Worm (Caenorhabditis elegans) whole organism, young adult: ENCODE data around the gene hyl-1.

ENCODE experiments used
- C06A6.2 ChIP-seq: fragments of 200-800 bp; sonication (Bioruptor generic); conservative IDR thresholded peaks from 2 replicates; pipeline ENCODE4 v1.3.6; 2022; ENCODE audit warnings: missing genetic modification characterization, missing compliant biosample characterization
- C17E4.6 ChIP-seq: fragments of 200-800 bp; sonication (Bioruptor generic); IDR thresholded peaks from 2 replicates; pipeline ENCODE4 v1.3.6; 2022; ENCODE audit warnings: missing genetic modification reagents, missing genetic modification characterization, missing compliant biosample characterization
- F22D6.2 ChIP-seq: sonication (generic microtip); optimal IDR thresholded peaks from 2 replicates; lab custom pipeline; 2016; ENCODE audit warnings: mild to moderate bottlenecking, missing genetic modification characterization, missing compliant biosample characterization
- F49E8.2 ChIP-seq: sonication (generic microtip); optimal IDR thresholded peaks from 3 replicates; lab custom pipeline; 2017; ENCODE audit warnings: missing genetic modification characterization, mild to moderate bottlenecking, missing compliant biosample characterization, antibody characterized with exemption, moderate library complexity; ENCODE audit not compliant: insufficient read depth
- F52B5.7 ChIP-seq: sonication (generic microtip); optimal IDR thresholded peaks from 2 replicates; lab custom pipeline; 2016; ENCODE audit warnings: mild to moderate bottlenecking, missing genetic modification characterization, missing compliant biosample characterization
- F57C9.4 ChIP-seq: sonication (generic microtip); optimal IDR thresholded peaks from 2 replicates; lab custom pipeline; 2017; ENCODE audit warnings: mild to moderate bottlenecking, missing genetic modification characterization, missing compliant biosample characterization
- K11D2.4 ChIP-seq: fragments of 200-800 bp; sonication (Bioruptor generic); IDR thresholded peaks from 2 replicates; pipeline ENCODE4 v1.3.6; 2022; ENCODE audit warnings: missing genetic modification reagents, missing genetic modification characterization, missing compliant biosample characterization
- K12H6.12 ChIP-seq: fragments of 200-800 bp; sonication (Bioruptor generic); optimal IDR thresholded peaks from 2 replicates; lab custom pipeline; 2018; ENCODE audit warnings: mild to moderate bottlenecking, missing genetic modification characterization, missing compliant biosample characterization
- ZK185.1 ChIP-seq: sonication (generic microtip); optimal IDR thresholded peaks from 2 replicates; lab custom pipeline; 2016; ENCODE audit warnings: mild to moderate bottlenecking, missing genetic modification characterization, missing compliant biosample characterization; ENCODE audit not compliant: poor library complexity, severe bottlenecking
- ama-1 ChIP-seq, 3 experiments: fragments of 150-350 bp in 1 of 3; sonication (generic microtip) in 2 of 3; optimal IDR thresholded peaks; 2 replicates each; lab custom pipeline; 2014 to 2018; ENCODE audit warnings: missing biosample characterization in 2 of 3, missing genetic modification characterization in 2 of 3, missing genetic modification reagents in 2 of 3
- atf-7 ChIP-seq: sonication (generic microtip); optimal IDR thresholded peaks from 2 replicates; lab custom pipeline; 2017; ENCODE audit warnings: mild to moderate bottlenecking, missing genetic modification characterization, missing compliant biosample characterization
- attf-6 ChIP-seq: fragments of 200-800 bp; sonication (Bioruptor generic); IDR thresholded peaks from 2 replicates; pipeline ENCODE4 v1.3.6; 2022; ENCODE audit warnings: missing genetic modification reagents, missing genetic modification characterization, missing compliant biosample characterization
- bed-2 ChIP-seq: fragments of 200-800 bp; sonication (Bioruptor generic); IDR thresholded peaks from 2 replicates; pipeline ENCODE4 v1.3.6; 2022; ENCODE audit warnings: missing genetic modification reagents, missing genetic modification characterization, missing compliant biosample characterization
- cebp-1 ChIP-seq, 2 experiments: fragments of 200-800 bp in 1 of 2; sonication (Bioruptor generic) in 1 of 2; sonication (generic microtip) in 1 of 2; IDR thresholded peaks in 1 of 2; optimal IDR thresholded peaks in 1 of 2; 2 replicates each; pipeline versions ENCODE4 v1.3.6 to Lab custom; 2017 to 2022; ENCODE audit warnings: missing compliant biosample characterization in 2 of 2, missing genetic modification characterization in 2 of 2, mild to moderate bottlenecking in 1 of 2, missing genetic modification reagents in 1 of 2, moderate library complexity in 1 of 2
- ceh-27 ChIP-seq: fragments of 200-800 bp; sonication (Bioruptor generic); optimal IDR thresholded peaks from 2 replicates; lab custom pipeline; 2018; ENCODE audit warnings: mild to moderate bottlenecking, missing genetic modification characterization, moderate library complexity, missing compliant biosample characterization
- ceh-91 ChIP-seq: fragments of 200-800 bp; sonication (Bioruptor generic); IDR thresholded peaks from 2 replicates; pipeline ENCODE4 v1.3.6; 2022; ENCODE audit warnings: missing genetic modification reagents, missing genetic modification characterization, missing compliant biosample characterization
- chd-7 ChIP-seq: sonication (generic microtip); optimal IDR thresholded peaks from 2 replicates; lab custom pipeline; 2016; ENCODE audit warnings: mild to moderate bottlenecking, missing genetic modification characterization, moderate library complexity, missing compliant biosample characterization
- dox-1 ChIP-seq: fragments of 200-800 bp; sonication (Bioruptor generic); IDR thresholded peaks from 2 replicates; pipeline ENCODE4 v1.3.6; 2022; ENCODE audit warnings: missing genetic modification reagents, missing genetic modification characterization, missing compliant biosample characterization
- dpff-1 ChIP-seq: sonication (generic microtip); optimal IDR thresholded peaks from 2 replicates; lab custom pipeline; 2017; ENCODE audit warnings: mild to moderate bottlenecking, missing genetic modification characterization, missing compliant biosample characterization
- egl-44 ChIP-seq: fragments of 200-800 bp; sonication (Bioruptor generic); IDR thresholded peaks from 2 replicates; pipeline ENCODE4 v1.3.6; 2022; ENCODE audit warnings: missing genetic modification reagents, missing genetic modification characterization, missing compliant biosample characterization
- hmg-1.2 ChIP-seq: fragments of 200-800 bp; sonication (Bioruptor generic); IDR thresholded peaks from 2 replicates; pipeline ENCODE4 v1.3.6; 2022; ENCODE audit warnings: missing genetic modification reagents, missing genetic modification characterization, missing compliant biosample characterization
- hmg-20 ChIP-seq: fragments of 200-800 bp; sonication (Bioruptor generic); IDR thresholded peaks from 2 replicates; pipeline ENCODE4 v1.3.6; 2022; ENCODE audit warnings: missing genetic modification reagents, missing genetic modification characterization, missing compliant biosample characterization
- lag-1 ChIP-seq: fragments of 200-800 bp; sonication (Bioruptor generic); IDR thresholded peaks from 2 replicates; pipeline ENCODE4 v1.3.6; 2022; ENCODE audit warnings: missing genetic modification reagents, missing genetic modification characterization, missing compliant biosample characterization
- let-607 ChIP-seq, 2 experiments: fragments of 200-800 bp in 1 of 2; sonication (Bioruptor generic) in 1 of 2; sonication (generic microtip) in 1 of 2; optimal IDR thresholded peaks; 2 replicates each; lab custom pipeline; 2016 to 2018; ENCODE audit warnings: mild to moderate bottlenecking in 2 of 2, missing compliant biosample characterization in 2 of 2, missing genetic modification characterization in 2 of 2, moderate library complexity in 2 of 2, missing genotype in 1 of 2
- lin-26 ChIP-seq: fragments of 200-800 bp; sonication (Bioruptor generic); IDR thresholded peaks from 2 replicates; pipeline ENCODE4 v1.3.6; 2022; ENCODE audit warnings: missing genetic modification reagents, missing genetic modification characterization, missing compliant biosample characterization
- lin-40 ChIP-seq: sonication (generic microtip); optimal IDR thresholded peaks from 2 replicates; lab custom pipeline; 2016; ENCODE audit warnings: missing genetic modification characterization, mild to moderate bottlenecking, missing compliant biosample characterization, missing genotype, missing genetic modification reagents
- lin-54 ChIP-seq: fragments of 200-800 bp; sonication (Bioruptor generic); optimal IDR thresholded peaks from 2 replicates; lab custom pipeline; 2018; ENCODE audit warnings: mild to moderate bottlenecking, missing genetic modification characterization, missing compliant biosample characterization
- madf-8 ChIP-seq: fragments of 200-800 bp; sonication (Bioruptor generic); conservative IDR thresholded peaks from 2 replicates; pipeline ENCODE4 v1.3.6; 2022; ENCODE audit warnings: missing genetic modification reagents, missing genetic modification characterization, missing compliant biosample characterization
- mxl-1 ChIP-seq: sonication (generic microtip); optimal IDR thresholded peaks from 2 replicates; lab custom pipeline; 2016; ENCODE audit warnings: missing genetic modification characterization, missing compliant biosample characterization
- nfyb-1 ChIP-seq: fragments of 200-800 bp; sonication (Bioruptor generic); IDR thresholded peaks from 2 replicates; pipeline ENCODE4 v1.3.6; 2022; ENCODE audit warnings: missing genetic modification reagents, missing genetic modification characterization, missing compliant biosample characterization
- nhr-120 ChIP-seq: fragments of 200-800 bp; sonication (Bioruptor generic); IDR thresholded peaks from 2 replicates; pipeline ENCODE4 v1.3.6; 2022; ENCODE audit warnings: missing genetic modification characterization, missing compliant biosample characterization
- nhr-179 ChIP-seq: sonication (generic microtip); optimal IDR thresholded peaks from 2 replicates; lab custom pipeline; 2016; ENCODE audit warnings: mild to moderate bottlenecking, missing genetic modification characterization, missing compliant biosample characterization
- nhr-80 ChIP-seq: sonication (generic microtip); optimal IDR thresholded peaks from 2 replicates; lab custom pipeline; 2016; ENCODE audit warnings: missing genetic modification characterization, missing compliant biosample characterization
- rpc-1 ChIP-seq, 2 experiments: fragments of 150-350 bp in 1 of 2; sonication (generic microtip) in 1 of 2; optimal IDR thresholded peaks; 2 replicates each; lab custom pipeline; 2014 to 2018; ENCODE audit warnings: missing biosample characterization in 1 of 2, missing genetic modification characterization in 1 of 2, missing genetic modification reagents in 1 of 2, missing genotype in 1 of 2
- somi-1 ChIP-seq: fragments of 200-800 bp; sonication (Bioruptor generic); optimal IDR thresholded peaks from 2 replicates; lab custom pipeline; 2018; ENCODE audit warnings: mild to moderate bottlenecking, missing genetic modification characterization, missing compliant biosample characterization
- tbp1 ChIP-seq: fragments of 200-800 bp; sonication (Bioruptor generic); optimal IDR thresholded peaks from 2 replicates; lab custom pipeline; 2018; ENCODE audit warnings: mild to moderate bottlenecking, missing genetic modification characterization, missing compliant biosample characterization
- unc-62 ChIP-seq: fragments of 150-350 bp; optimal IDR thresholded peaks from 2 replicates; lab custom pipeline; 2014; ENCODE audit warnings: missing biosample characterization, missing genetic modification reagents, missing genetic modification characterization
- xnd-1 ChIP-seq: sonication (generic microtip); optimal IDR thresholded peaks from 2 replicates; lab custom pipeline; 2016; ENCODE audit warnings: missing genotype, missing genetic modification reagents, missing genetic modification characterization, missing compliant biosample characterization
- ztf-26 ChIP-seq: sonication (generic microtip); optimal IDR thresholded peaks from 2 replicates; lab custom pipeline; 2017; ENCODE audit warnings: missing genetic modification characterization, missing compliant biosample characterization

The hyl-1 gene

ce11 chrIV:8532024-8532423 lies 6.9 kb upstream of the hyl-1 start:
- TF ChIP-seq let-607 (tag; optimal IDR thresholded peaks at IDR 0.05; lab: Kevin White, UChicago) (peak in 1 of 2 experiments; percentile 7), C17E4.6 (no peak), dox-1 (GFP tag; lab: Robert Waterston, UW) (0 out of 2 replicates have a peak, but pooled peaks have one; percentile 24), ZK185.1 (tag; lab: Kevin White, UChicago) (no peak), C06A6.2 (GFP tag; lab: Robert Waterston, UW) (no peak), atf-7 (tag; lab: Kevin White, UChicago) (peak; percentile 40), nhr-80 (peak; percentile 78)
- TF ChIP-seq, all 124 proteins: peak for 4

DNA sequence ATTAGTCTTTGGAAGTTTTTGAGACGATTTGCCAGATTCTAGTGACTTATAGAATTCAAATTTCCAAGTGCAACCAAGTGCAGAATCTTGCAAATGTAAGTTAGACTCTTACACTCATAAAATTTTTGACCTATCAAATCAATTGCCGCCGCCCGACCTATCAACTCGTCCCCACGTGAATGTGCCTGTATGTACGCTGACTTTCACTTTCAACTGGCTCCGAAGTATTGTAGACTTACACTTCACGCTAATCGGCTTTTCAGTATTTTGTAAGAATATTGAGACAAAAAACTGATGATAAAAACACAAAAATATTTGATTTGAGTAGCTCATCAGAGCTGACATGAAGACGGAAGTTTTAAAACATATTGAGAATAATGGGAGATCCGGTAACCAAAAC lies 6.1 kb upstream of the hyl-1 start:
- TF ChIP-seq nhr-80, result peak; percentile 62
- TF ChIP-seq ceh-91 (GFP tag; lab: Robert Waterston, UW), result no peak
- TF ChIP-seq dpff-1 (tag; lab: Kevin White, UChicago), result no peak
- peak; percentile 13 for TF ChIP-seq tbp1
- no peak for TF ChIP-seq bed-2 (GFP tag; lab: Robert Waterston, UW)
- TF ChIP-seq nfyb-1 (GFP tag; lab: Robert Waterston, UW), result 0 out of 2 replicates have a peak, but pooled peaks have one; percentile 14

- TF ChIP-seq rpc-1 (optimal IDR thresholded peaks at IDR 0.05; lab: Kevin White, UChicago) (no peak), rpc-1 (tag; optimal IDR thresholded peaks at IDR 0.05; lab: Kevin White, UChicago) (no peak), attf-6 (GFP tag; lab: Robert Waterston, UW) (no peak), nhr-80 (peak; percentile 54), xnd-1 (tag; lab: Kevin White, UChicago) (no peak)
Measured at ce11 chrIV:8534189-8534588, 4.7 kb upstream of the hyl-1 start.

DNA sequence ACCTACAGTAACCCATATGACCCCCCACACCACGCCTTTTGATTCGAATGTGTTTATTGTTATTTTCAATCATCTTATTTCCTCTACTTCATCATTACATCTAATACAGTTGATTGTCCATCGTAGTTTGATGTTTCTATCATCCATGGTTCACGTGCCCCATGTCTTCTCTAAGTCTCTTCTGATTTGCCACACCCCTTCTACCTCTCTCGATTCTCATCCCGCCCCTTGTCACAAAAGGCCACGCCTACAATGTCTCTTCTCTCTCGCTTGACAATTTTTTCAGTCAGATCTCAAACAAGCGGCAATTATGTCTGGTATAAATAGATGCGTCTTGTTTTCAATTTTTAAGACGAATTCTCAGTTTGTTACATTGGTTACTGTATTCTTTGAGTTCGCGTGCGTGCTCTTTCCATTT lies 3.9 kb upstream of the hyl-1 start:
- peak; percentile 39 for TF ChIP-seq lin-40 (tag; lab: Kevin White, UChicago)
- TF ChIP-seq F57C9.4 (tag; lab: Kevin White, UChicago), result no peak
- no peak for TF ChIP-seq nhr-179
- TF ChIP-seq K12H6.12 (tag; lab: Kevin White, UChicago), result peak; percentile 40
- TF ChIP-seq hmg-1.2 (GFP tag; lab: Robert Waterston, UW), result peak; percentile 40; the same call in 1 of the 2 replicates
- TF ChIP-seq attf-6 (GFP tag; lab: Robert Waterston, UW), result no peak
- TF ChIP-seq lag-1 (GFP tag; lab: Robert Waterston, UW), result no peak
- 0 out of 2 replicates have a peak, but pooled peaks have one; percentile 32 for TF ChIP-seq K11D2.4 (GFP tag; lab: Robert Waterston, UW)
- TF ChIP-seq madf-8 (GFP tag; lab: Robert Waterston, UW), result no peak
- no peak for TF ChIP-seq F49E8.2 (tag; lab: Kevin White, UChicago)
- TF ChIP-seq mxl-1 (tag; lab: Kevin White, UChicago), result no peak
- peak; percentile 5 for TF ChIP-seq tbp1
- no peak for TF ChIP-seq lin-54 (GFP tag; lab: Kevin White, UChicago)
- peak; percentile 39 for TF ChIP-seq unc-62 (GFP tag; lab: Kevin White, UChicago)
- no peak for TF ChIP-seq cebp-1 (GFP tag; IDR thresholded peaks at IDR 0.05; lab: Robert Waterston, UW)
- TF ChIP-seq cebp-1 (tag; optimal IDR thresholded peaks at IDR 0.05; lab: Kevin White, UChicago), result peak; percentile 47
- TF ChIP-seq egl-44 (GFP tag; lab: Robert Waterston, UW), result no peak
- peak; percentile 58 for TF ChIP-seq F22D6.2
- TF ChIP-seq dox-1 (GFP tag; lab: Robert Waterston, UW), result 0 out of 2 replicates have a peak, but pooled peaks have one; percentile 17
- no peak for TF ChIP-seq F52B5.7 (tag; lab: Kevin White, UChicago)
- peak; percentile 15 for TF ChIP-seq ceh-27 (GFP tag; lab: Kevin White, UChicago)
- peak; percentile 11 for TF ChIP-seq chd-7
- no peak for TF ChIP-seq dpff-1 (tag; lab: Kevin White, UChicago)
- peak; percentile 10 for TF ChIP-seq ztf-26 (tag; lab: Kevin White, UChicago)
- TF ChIP-seq lin-26 (GFP tag; lab: Robert Waterston, UW), result no peak
- peak; percentile 73 for TF ChIP-seq somi-1 (GFP tag; lab: Kevin White, UChicago)
- TF ChIP-seq nhr-80, result peak; percentile 71
- TF ChIP-seq hmg-20, result no peak
- peak; percentile 27 for TF ChIP-seq ama-1 (optimal IDR thresholded peaks at IDR 0.05; lab: Kevin White, UChicago)
- TF ChIP-seq ama-1 (GFP tag; optimal IDR thresholded peaks at IDR 0.05; lab: Kevin White, UChicago), result no peak
- no peak for TF ChIP-seq let-607 (tag; optimal IDR thresholded peaks at IDR 0.05; lab: Kevin White, UChicago)
- TF ChIP-seq nhr-120 (GFP tag; lab: Robert Waterston, UW), result no peak
- TF ChIP-seq, all 124 proteins: peak for 15
